Worm (Caenorhabditis elegans): ENCODE measurements around the gene ccdc-47.

ccdc-47 gene

ce11 chrIII:3916624-3917023 lies at the start of gene ccdc-47:
ccdc-47 (plus strand) TSS chrIII:3916967.
- TF ChIP-seq flt-1 (GFP tag; IDR thresholded peaks at IDR 0.05) (peak; percentile 93), T22C8.4 (GFP tag; IDR thresholded peaks at IDR 0.05) (peak; percentile 66), tab-1 (GFP tag; IDR thresholded peaks at IDR 0.05) (peak; percentile 88), ztf-23 (GFP tag; IDR thresholded peaks at IDR 0.05) (peak; percentile 89), ref-1 (GFP tag; conservative IDR thresholded peaks at IDR 0.05) (0 out of 2 replicates have a peak, but pooled peaks have one; percentile 22), klf-2 (GFP tag; conservative IDR thresholded peaks at IDR 0.05) (peak; percentile 77), ztf-29 (GFP tag; IDR thresholded peaks at IDR 0.05) (no peak), cog-1 (tag; optimal IDR thresholded peaks at IDR 0.05) (peak; percentile 72), med-1 (GFP tag; optimal IDR thresholded peaks at IDR 0.05; ENCODE audit: insufficient read depth) (peak; percentile 95)

ce11 chrIII:3867378-3867904 lies 49.3 kb upstream of the ccdc-47 start, which contains the start of gene rpl-3:
rpl-3 (plus strand) TSS chrIII:3867854.
- TF ChIP-seq flt-1 (GFP tag; IDR thresholded peaks at IDR 0.05) (peak; percentile 99), T22C8.4 (GFP tag; IDR thresholded peaks at IDR 0.05) (peak; percentile 96), cog-1 (tag; optimal IDR thresholded peaks at IDR 0.05) (peak; percentile 100), klf-2 (GFP tag; conservative IDR thresholded peaks at IDR 0.05) (peak; percentile 91), ztf-23 (GFP tag; IDR thresholded peaks at IDR 0.05) (peak; percentile 98), ref-1 (GFP tag; conservative IDR thresholded peaks at IDR 0.05) (peak; percentile 70), med-1 (GFP tag; optimal IDR thresholded peaks at IDR 0.05; ENCODE audit: insufficient read depth) (peak; percentile 69), ztf-29 (GFP tag; IDR thresholded peaks at IDR 0.05) (peak; percentile 98), tab-1 (GFP tag; IDR thresholded peaks at IDR 0.05) (peak; percentile 88; the same call in 1 of the 2 replicates)

- no peak for TF ChIP-seq med-1 (GFP tag; optimal IDR thresholded peaks at IDR 0.05; ENCODE audit: insufficient read depth)
- TF ChIP-seq flt-1 (GFP tag; IDR thresholded peaks at IDR 0.05): no peak
- TF ChIP-seq tab-1 (GFP tag; IDR thresholded peaks at IDR 0.05): no peak
- TF ChIP-seq ref-1 (GFP tag; conservative IDR thresholded peaks at IDR 0.05): no peak
- no peak for TF ChIP-seq cog-1 (tag; optimal IDR thresholded peaks at IDR 0.05)
- TF ChIP-seq ztf-29 (GFP tag; IDR thresholded peaks at IDR 0.05): no peak
- no peak for TF ChIP-seq ztf-23 (GFP tag; IDR thresholded peaks at IDR 0.05)
- no peak for TF ChIP-seq T22C8.4 (GFP tag; IDR thresholded peaks at IDR 0.05)
Measured at ce11 chrIII:3867937-3868929, 48.5 kb upstream of the ccdc-47 start.

ce11 chrIII:3869292-3869781 lies 47.4 kb upstream of the ccdc-47 start:
- TF ChIP-seq flt-1 (GFP tag; IDR thresholded peaks at IDR 0.05): peak; percentile 48
- no peak for TF ChIP-seq ref-1 (GFP tag; conservative IDR thresholded peaks at IDR 0.05)
- no peak for TF ChIP-seq cog-1 (tag; optimal IDR thresholded peaks at IDR 0.05)

- TF ChIP-seq klf-2 (GFP tag; conservative IDR thresholded peaks at IDR 0.05): no peak
- no peak for TF ChIP-seq tab-1 (GFP tag; IDR thresholded peaks at IDR 0.05)
- no peak for TF ChIP-seq flt-1 (GFP tag; IDR thresholded peaks at IDR 0.05)
- no peak for TF ChIP-seq ref-1 (GFP tag; conservative IDR thresholded peaks at IDR 0.05)
- TF ChIP-seq cog-1 (tag; optimal IDR thresholded peaks at IDR 0.05): no peak
- TF ChIP-seq ztf-23 (GFP tag; IDR thresholded peaks at IDR 0.05): no peak
- TF ChIP-seq T22C8.4 (GFP tag; IDR thresholded peaks at IDR 0.05): no peak
- no peak for TF ChIP-seq med-1 (GFP tag; optimal IDR thresholded peaks at IDR 0.05; ENCODE audit: insufficient read depth)
- TF ChIP-seq ztf-29 (GFP tag; IDR thresholded peaks at IDR 0.05): no peak
Measured at ce11 chrIII:3871763-3872486, 44.8 kb upstream of the ccdc-47 start.

- TF ChIP-seq ztf-29 (GFP tag; IDR thresholded peaks at IDR 0.05) (no peak), tab-1 (GFP tag; IDR thresholded peaks at IDR 0.05) (no peak), klf-2 (GFP tag; conservative IDR thresholded peaks at IDR 0.05) (no peak), flt-1 (GFP tag; IDR thresholded peaks at IDR 0.05) (no peak), med-1 (GFP tag; optimal IDR thresholded peaks at IDR 0.05; ENCODE audit: insufficient read depth) (no peak), ref-1 (GFP tag; conservative IDR thresholded peaks at IDR 0.05) (no peak), T22C8.4 (GFP tag; IDR thresholded peaks at IDR 0.05) (no peak)
Measured at ce11 chrIII:3872978-3873377, 43.8 kb upstream of the ccdc-47 start.

- no peak for TF ChIP-seq med-1 (GFP tag; optimal IDR thresholded peaks at IDR 0.05; ENCODE audit: insufficient read depth)
- no peak for TF ChIP-seq klf-2 (GFP tag; conservative IDR thresholded peaks at IDR 0.05)
- TF ChIP-seq flt-1 (GFP tag; IDR thresholded peaks at IDR 0.05): no peak
- no peak for TF ChIP-seq T22C8.4 (GFP tag; IDR thresholded peaks at IDR 0.05)
- TF ChIP-seq cog-1 (tag; optimal IDR thresholded peaks at IDR 0.05): no peak
- no peak for TF ChIP-seq ref-1 (GFP tag; conservative IDR thresholded peaks at IDR 0.05)
- TF ChIP-seq ztf-23 (GFP tag; IDR thresholded peaks at IDR 0.05): no peak
- TF ChIP-seq ztf-29 (GFP tag; IDR thresholded peaks at IDR 0.05): no peak
- TF ChIP-seq tab-1 (GFP tag; IDR thresholded peaks at IDR 0.05): no peak
Measured at ce11 chrIII:3873424-3873823, 43.3 kb upstream of the ccdc-47 start.

ce11 chrIII:3874492-3874891 lies 42.3 kb upstream of the ccdc-47 start:
- no peak for TF ChIP-seq klf-2 (GFP tag; conservative IDR thresholded peaks at IDR 0.05)
- no peak for TF ChIP-seq med-1 (GFP tag; optimal IDR thresholded peaks at IDR 0.05; ENCODE audit: insufficient read depth)
- no peak for TF ChIP-seq cog-1 (tag; optimal IDR thresholded peaks at IDR 0.05)
- no peak for TF ChIP-seq flt-1 (GFP tag; IDR thresholded peaks at IDR 0.05)
- no peak for TF ChIP-seq ref-1 (GFP tag; conservative IDR thresholded peaks at IDR 0.05)
- no peak for TF ChIP-seq ztf-23 (GFP tag; IDR thresholded peaks at IDR 0.05)
- no peak for TF ChIP-seq tab-1 (GFP tag; IDR thresholded peaks at IDR 0.05)
- no peak for TF ChIP-seq ztf-29 (GFP tag; IDR thresholded peaks at IDR 0.05)
